Fruit fly (Drosophila melanogaster) whole organism, embryonic: ENCODE data around the gene CG5056.

ENCODE experiments used
- Bgb ChIP-seq: fragments of 200-800 bp; sonication (Bioruptor generic); IDR thresholded peaks from 2 replicates; pipeline ENCODE4 v1.3.6; 2022; ENCODE audit warnings: missing biosample characterization, missing genetic modification characterization; ENCODE audit not compliant: partially characterized antibody
- C15 ChIP-seq: fragments of 200-800 bp; sonication (Bioruptor generic); IDR thresholded peaks from 3 replicates; pipeline ENCODE4 v1.3.6; 2022; ENCODE audit warnings: missing biosample characterization, missing genetic modification characterization
- CG10462 ChIP-seq: fragments of 200-800 bp; sonication (Bioruptor generic); optimal IDR thresholded peaks from 2 replicates; lab custom pipeline; 2016; ENCODE audit warnings: missing biosample characterization, missing genetic modification characterization
- CG13123 ChIP-seq: fragments of 200-800 bp; sonication (Bioruptor generic); optimal IDR thresholded peaks from 2 replicates; lab custom pipeline; 2016; ENCODE audit warnings: missing biosample characterization, missing genetic modification characterization
- CG14667 ChIP-seq: fragments of 200-800 bp; sonication (Bioruptor generic); IDR thresholded peaks from 2 replicates; pipeline ENCODE4 v1.3.6; 2022; ENCODE audit warnings: missing biosample characterization, missing genetic modification characterization
- CG14965 ChIP-seq: fragments of 200-800 bp; sonication (Bioruptor generic); optimal IDR thresholded peaks from 2 replicates; lab custom pipeline; 2016; ENCODE audit warnings: missing biosample characterization, missing genetic modification characterization, borderline replicate concordance
- CG15269 ChIP-seq: fragments of 200-800 bp; sonication (Bioruptor generic); optimal IDR thresholded peaks from 2 replicates; lab custom pipeline; 2018; ENCODE audit warnings: missing biosample characterization, mild to moderate bottlenecking, missing genetic modification characterization, moderate library complexity
- CG15479 ChIP-seq: fragments of 200-800 bp; sonication (Bioruptor generic); optimal IDR thresholded peaks from 3 replicates; lab custom pipeline; 2019; ENCODE audit warnings: missing biosample characterization, mild to moderate bottlenecking, missing genetic modification characterization, moderate library complexity
- CG17829 ChIP-seq: fragments of 200-800 bp; optimal IDR thresholded peaks from 2 replicates; lab custom pipeline; 2019; ENCODE audit warnings: missing biosample characterization, mild to moderate bottlenecking, missing genetic modification characterization, moderate library complexity
- CG2678 ChIP-seq: fragments of 200-800 bp; sonication (Bioruptor generic); optimal IDR thresholded peaks from 3 replicates; lab custom pipeline; 2019; ENCODE audit warnings: missing biosample characterization, mild to moderate bottlenecking, missing genetic modification characterization, moderate library complexity
- CG31388 ChIP-seq: fragments of 200-800 bp; sonication (Bioruptor generic); optimal IDR thresholded peaks from 2 replicates; lab custom pipeline; 2016; ENCODE audit warnings: missing biosample characterization, missing genetic modification characterization
- CG32532 ChIP-seq: fragments of 200-800 bp; sonication (Bioruptor generic); IDR thresholded peaks from 2 replicates; pipeline ENCODE4 v1.3.6; 2022; ENCODE audit warnings: missing biosample characterization, missing genetic modification characterization
- CG4328 ChIP-seq: fragments of 200-800 bp; sonication (Bioruptor generic); optimal IDR thresholded peaks from 3 replicates; lab custom pipeline; 2017; ENCODE audit warnings: missing biosample characterization, missing genetic modification reagents, missing genetic modification characterization
- CG5180 ChIP-seq: fragments of 200-800 bp; sonication (Bioruptor generic); optimal IDR thresholded peaks from 3 replicates; lab custom pipeline; 2017; ENCODE audit warnings: missing biosample characterization, missing genetic modification characterization, mild to moderate bottlenecking, moderate library complexity, missing genetic modification reagents
- CG6765 ChIP-seq: fragments of 200-800 bp; sonication (Bioruptor generic); optimal IDR thresholded peaks from 3 replicates; lab custom pipeline; 2017; ENCODE audit warnings: missing biosample characterization, mild to moderate bottlenecking, missing genetic modification characterization
- CG7271 ChIP-seq: fragments of 200-800 bp; sonication (Bioruptor generic); optimal IDR thresholded peaks from 2 replicates; lab custom pipeline; 2018; ENCODE audit warnings: missing biosample characterization, mild to moderate bottlenecking, missing genetic modification characterization, moderate library complexity
- CG7786 ChIP-seq: fragments of 200-800 bp; sonication (Bioruptor generic); optimal IDR thresholded peaks from 2 replicates; lab custom pipeline; 2016; ENCODE audit warnings: missing biosample characterization, missing genetic modification characterization
- CG7987 ChIP-seq: fragments of 200-800 bp; sonication (Bioruptor generic); optimal IDR thresholded peaks from 2 replicates; lab custom pipeline; 2018; ENCODE audit warnings: missing biosample characterization, mild to moderate bottlenecking, missing genetic modification characterization, moderate library complexity
- CG8290 ChIP-seq, 3 experiments: fragments of 200-800 bp; sonication (Bioruptor generic); optimal IDR thresholded peaks; 2 replicates each; lab custom pipeline; 2016 to 2019; ENCODE audit warnings: missing biosample characterization in 3 of 3, missing genetic modification characterization in 3 of 3, mild to moderate bottlenecking in 2 of 3, moderate library complexity in 1 of 3
- Chrac-16 ChIP-seq: fragments of 200-800 bp; sonication (Bioruptor generic); optimal IDR thresholded peaks from 3 replicates; lab custom pipeline; 2016; ENCODE audit warnings: missing biosample characterization, missing genetic modification characterization
- Dp ChIP-seq: fragments of 200-800 bp; sonication (Bioruptor generic); optimal IDR thresholded peaks from 2 replicates; lab custom pipeline; 2018; ENCODE audit warnings: missing biosample characterization, mild to moderate bottlenecking, missing genetic modification characterization, moderate library complexity
- Dref ChIP-seq: fragments of 200-800 bp; sonication (Bioruptor generic); IDR thresholded peaks from 2 replicates; pipeline ENCODE4 v1.3.6; 2022; ENCODE audit warnings: missing biosample characterization, missing genetic modification characterization
- Hmx ChIP-seq: fragments of 200-800 bp; sonication (Bioruptor generic); optimal IDR thresholded peaks from 2 replicates; lab custom pipeline; 2016; ENCODE audit warnings: missing biosample characterization, missing genetic modification characterization
- Hr51 ChIP-seq, 2 experiments: fragments of 200-800 bp; sonication (Bioruptor generic); optimal IDR thresholded peaks; 2 replicates in 1 of 2; 3 replicates in 1 of 2; lab custom pipeline; 2016 to 2018; ENCODE audit warnings: missing biosample characterization in 2 of 2, missing genetic modification characterization in 2 of 2, mild to moderate bottlenecking in 1 of 2, moderate library complexity in 1 of 2
- Hsf ChIP-seq: fragments of 200-800 bp; sonication (Bioruptor generic); optimal IDR thresholded peaks from 3 replicates; lab custom pipeline; 2016; ENCODE audit warnings: missing biosample characterization, missing genetic modification characterization
- Kr ChIP-seq: fragments of 200-800 bp; sonication (Bioruptor generic); optimal IDR thresholded peaks from 2 replicates; lab custom pipeline; 2017; ENCODE audit warnings: missing biosample characterization, mild to moderate bottlenecking, missing genetic modification characterization
- MESR4 ChIP-seq: fragments of 200-800 bp; sonication (Bioruptor generic); optimal IDR thresholded peaks from 2 replicates; lab custom pipeline; 2018; ENCODE audit warnings: missing biosample characterization, mild to moderate bottlenecking, missing genetic modification characterization, moderate library complexity
- Mad ChIP-seq: fragments of 200-800 bp; sonication (Bioruptor generic); optimal IDR thresholded peaks from 2 replicates; lab custom pipeline; 2016; ENCODE audit warnings: missing biosample characterization, missing genetic modification characterization
- Nf-YC ChIP-seq: fragments of 200-800 bp; optimal IDR thresholded peaks from 3 replicates; lab custom pipeline; 2019; ENCODE audit warnings: missing biosample characterization, mild to moderate bottlenecking, missing genetic modification characterization, moderate library complexity
- NfI ChIP-seq: fragments of 200-800 bp; sonication (Bioruptor generic); optimal IDR thresholded peaks from 3 replicates; lab custom pipeline; 2018; ENCODE audit warnings: missing biosample characterization, mild to moderate bottlenecking, missing genetic modification characterization, moderate library complexity
- Opbp ChIP-seq: fragments of 200-800 bp; sonication (Bioruptor generic); IDR thresholded peaks from 3 replicates; pipeline ENCODE4 v1.3.6; 2022; ENCODE audit warnings: missing biosample characterization, missing genetic modification characterization; ENCODE audit not compliant: partially characterized antibody
- Sry-β ChIP-seq: fragments of 200-800 bp; sonication (Bioruptor generic); optimal IDR thresholded peaks from 2 replicates; lab custom pipeline; 2018; ENCODE audit warnings: missing biosample characterization, mild to moderate bottlenecking, missing genetic modification characterization, moderate library complexity
- Vsx1 ChIP-seq: fragments of 200-800 bp; sonication (Bioruptor generic); optimal IDR thresholded peaks from 2 replicates; lab custom pipeline; 2017; ENCODE audit warnings: missing biosample characterization, mild to moderate bottlenecking, missing genetic modification characterization, missing genetic modification reagents
- Xbp1 ChIP-seq: fragments of 200-800 bp; sonication (Bioruptor generic); optimal IDR thresholded peaks from 3 replicates; lab custom pipeline; 2016; ENCODE audit warnings: missing biosample characterization, mild to moderate bottlenecking, missing genetic modification characterization
- Xrp1 ChIP-seq: fragments of 200-800 bp; sonication (Bioruptor generic); IDR thresholded peaks from 2 replicates; pipeline ENCODE4 v1.3.6; 2022; ENCODE audit warnings: missing biosample characterization, missing genetic modification characterization
- amos ChIP-seq: fragments of 200-800 bp; sonication (Bioruptor generic); IDR thresholded peaks from 2 replicates; pipeline ENCODE4 v1.3.6; 2022; ENCODE audit warnings: missing biosample characterization, missing genetic modification characterization; ENCODE audit not compliant: partially characterized antibody
- ato ChIP-seq: fragments of 200-800 bp; sonication (Bioruptor generic); IDR thresholded peaks from 2 replicates; pipeline ENCODE4 v1.3.6; 2022; ENCODE audit warnings: missing biosample characterization, missing genetic modification characterization; ENCODE audit not compliant: partially characterized antibody
- bcd ChIP-seq: fragments of 200-800 bp; sonication (Bioruptor generic); optimal IDR thresholded peaks from 2 replicates; lab custom pipeline; 2017; ENCODE audit warnings: missing biosample characterization, mild to moderate bottlenecking, missing genetic modification characterization
- br ChIP-seq: fragments of >200 bp; optimal IDR thresholded peaks from 2 replicates; lab custom pipeline; 2017
- corto ChIP-seq: fragments of 200-800 bp; sonication (Bioruptor generic); optimal IDR thresholded peaks from 2 replicates; lab custom pipeline; 2016; ENCODE audit warnings: missing biosample characterization, mild to moderate bottlenecking, missing genetic modification characterization, moderate library complexity
- grn ChIP-seq: fragments of 200-800 bp; sonication (Bioruptor generic); optimal IDR thresholded peaks from 3 replicates; lab custom pipeline; 2017; ENCODE audit warnings: missing biosample characterization, missing genetic modification characterization
- hb ChIP-seq: fragments of 200-800 bp; sonication (Bioruptor generic); IDR thresholded peaks from 3 replicates; pipeline ENCODE4 v1.3.6; 2022; ENCODE audit warnings: missing biosample characterization, missing genetic modification characterization; ENCODE audit not compliant: partially characterized antibody
- her ChIP-seq: fragments of 200-800 bp; sonication (Bioruptor generic); optimal IDR thresholded peaks from 2 replicates; lab custom pipeline; 2016; ENCODE audit warnings: missing biosample characterization, missing genetic modification characterization
- inv ChIP-seq: fragments of 200-800 bp; sonication (Bioruptor generic); IDR thresholded peaks from 2 replicates; pipeline ENCODE4 v1.3.6; 2022; ENCODE audit warnings: missing biosample characterization, missing genetic modification characterization; ENCODE audit not compliant: partially characterized antibody
- mld ChIP-seq: fragments of 200-800 bp; sonication (Bioruptor generic); IDR thresholded peaks from 3 replicates; pipeline ENCODE4 v1.3.6; 2022; ENCODE audit warnings: missing biosample characterization, missing genetic modification characterization; ENCODE audit not compliant: partially characterized antibody
- sna ChIP-seq: fragments of 200-800 bp; sonication (Bioruptor generic); IDR thresholded peaks from 2 replicates; pipeline ENCODE4 v1.3.6; 2022; ENCODE audit warnings: missing biosample characterization, missing genetic modification characterization; ENCODE audit not compliant: partially characterized antibody
- ssp ChIP-seq: fragments of 200-800 bp; sonication (Bioruptor generic); IDR thresholded peaks from 2 replicates; pipeline ENCODE4 v1.3.6; 2022; ENCODE audit warnings: missing biosample characterization, missing genetic modification characterization
- unpg ChIP-seq: fragments of 200-800 bp; sonication (Bioruptor generic); optimal IDR thresholded peaks from 3 replicates; lab custom pipeline; 2018; ENCODE audit warnings: missing biosample characterization, mild to moderate bottlenecking, missing genetic modification characterization, moderate library complexity

The CG5056 gene

dm6 chr2L:10321036-10321583 is 45.4 kb upstream of the CG5056 start (continued):
- TF ChIP-seq ato (GFP tag; lab: Robert Waterston, UW) (peak; percentile 11; the same call in 1 of the 2 replicates), CG13123 (GFP tag; lab: Kevin White, UChicago) (no peak), CG15479 (GFP tag; lab: Kevin White, UChicago) (no peak), CG31388 (GFP tag; lab: Kevin White, UChicago) (no peak), Vsx1 (GFP tag; lab: Kevin White, UChicago) (no peak), Opbp (GFP tag; lab: Robert Waterston, UW) (no peak), bcd (GFP tag; lab: Kevin White, UChicago) (no peak), CG7987 (GFP tag; lab: Kevin White, UChicago) (peak; percentile 21), her (GFP tag; lab: Kevin White, UChicago) (no peak), Bgb (peak; percentile 46; the same call in 1 of the 2 replicates), Mad (GFP tag; lab: Kevin White, UChicago) (no peak), CG10462 (GFP tag; lab: Kevin White, UChicago) (no peak), sna (GFP tag; lab: Robert Waterston, UW) (no peak; the same call in none of the 2 replicates), CG15269 (tag; lab: Kevin White, UChicago) (no peak), CG32532 (GFP tag; lab: Robert Waterston, UW) (0 out of 2 replicates have a peak, but pooled peaks have one; percentile 29), Hmx (GFP tag; lab: Kevin White, UChicago) (no peak), CG14965 (GFP tag; lab: Kevin White, UChicago) (no peak), corto (GFP tag; lab: Kevin White, UChicago) (no peak), CG4328 (GFP tag; lab: Kevin White, UChicago) (no peak), Hr51 (GFP tag; optimal IDR thresholded peaks at IDR 0.05; lab: Kevin White, UChicago) (no peak), CG7271 (tag; lab: Kevin White, UChicago) (no peak), amos (GFP tag; lab: Robert Waterston, UW) (peak; percentile 60; the same call in 1 of the 2 replicates), grn (GFP tag; lab: Kevin White, UChicago) (peak; percentile 40), CG14667 (no peak), CG17829 (tag; lab: Kevin White, UChicago) (peak; percentile 9), mld (GFP tag; lab: Robert Waterston, UW) (0 out of 3 replicates have a peak, but pooled peaks have one; percentile 51), CG2678 (tag; lab: Kevin White, UChicago) (no peak), Xbp1 (GFP tag; lab: Kevin White, UChicago) (no peak), hb (GFP tag; lab: Robert Waterston, UW) (peak; percentile 68; the same call in 1 of the 3 replicates), Nf-YC (tag; lab: Kevin White, UChicago) (peak; percentile 2), NfI (GFP tag; lab: Kevin White, UChicago) (peak; percentile 16), Kr (GFP tag; lab: Kevin White, UChicago) (no peak), MESR4 (GFP tag; lab: Kevin White, UChicago) (no peak), inv (GFP tag; lab: Robert Waterston, UW) (peak; percentile 86), CG8290 (GFP tag; optimal IDR thresholded peaks at IDR 0.05; lab: Kevin White, UChicago) (no peak), CG8290 (tag; optimal IDR thresholded peaks at IDR 0.05; lab: Kevin White, UChicago) (peak; percentile 26 to 36), Dref (GFP tag; lab: Robert Waterston, UW) (no peak), Sry-β (GFP tag; lab: Kevin White, UChicago) (no peak), Dp (GFP tag; lab: Kevin White, UChicago) (no peak), CG5180 (GFP tag; lab: Kevin White, UChicago) (no peak), unpg (GFP tag; lab: Kevin White, UChicago) (no peak), C15 (GFP tag; lab: Robert Waterston, UW) (no peak), Hsf (GFP tag; lab: Kevin White, UChicago) (no peak), br (no peak), Xrp1 (GFP tag; lab: Robert Waterston, UW) (no peak), CG6765 (GFP tag; lab: Kevin White, UChicago) (no peak), CG7786 (no peak), ssp (no peak), Chrac-16 (GFP tag; lab: Kevin White, UChicago) (no peak)
